Fruit fly (Drosophila melanogaster) whole organism, embryonic: Measurements from ENCODE around the gene CG14691.

ENCODE experiments used
- Ada2b ChIP-seq: fragments of 200-800 bp; sonication (Bioruptor generic); IDR thresholded peaks from 2 replicates; pipeline ENCODE4 v1.3.6; 2022; ENCODE audit warnings: missing biosample characterization, missing genetic modification characterization
- CG1024 ChIP-seq: fragments of 200-800 bp; sonication (Bioruptor generic); IDR thresholded peaks from 2 replicates; pipeline ENCODE4 v1.3.6; 2022; ENCODE audit warnings: missing biosample characterization, missing genetic modification characterization
- CG10274 ChIP-seq: fragments of 200-800 bp; sonication (Bioruptor generic); optimal IDR thresholded peaks from 3 replicates; lab custom pipeline; 2017; ENCODE audit warnings: missing biosample characterization, mild to moderate bottlenecking, missing genetic modification characterization
- CG16815 ChIP-seq: fragments of 200-800 bp; sonication (Bioruptor generic); optimal IDR thresholded peaks from 3 replicates; lab custom pipeline; 2017; ENCODE audit warnings: missing biosample characterization, mild to moderate bottlenecking, missing genetic modification characterization
- CG6254 ChIP-seq: fragments of 200-800 bp; sonication (Bioruptor generic); optimal IDR thresholded peaks from 3 replicates; lab custom pipeline; 2017; ENCODE audit warnings: mild to moderate bottlenecking, missing biosample characterization, missing genetic modification reagents, missing genetic modification characterization
- CG6765 ChIP-seq: fragments of 200-800 bp; sonication (Bioruptor generic); optimal IDR thresholded peaks from 3 replicates; lab custom pipeline; 2017; ENCODE audit warnings: missing biosample characterization, mild to moderate bottlenecking, missing genetic modification characterization
- CG7271 ChIP-seq: fragments of 200-800 bp; sonication (Bioruptor generic); optimal IDR thresholded peaks from 2 replicates; lab custom pipeline; 2018; ENCODE audit warnings: missing biosample characterization, mild to moderate bottlenecking, missing genetic modification characterization, moderate library complexity
- CG8359 ChIP-seq: fragments of 200-800 bp; sonication (Bioruptor generic); optimal IDR thresholded peaks from 2 replicates; lab custom pipeline; 2017; ENCODE audit warnings: missing biosample characterization, mild to moderate bottlenecking, missing genetic modification characterization, borderline replicate concordance
- CrebB ChIP-seq: fragments of 200-800 bp; sonication (Bioruptor generic); optimal IDR thresholded peaks from 3 replicates; lab custom pipeline; 2018; ENCODE audit warnings: missing biosample characterization, mild to moderate bottlenecking, missing genetic modification characterization
- Hr3 ChIP-seq: fragments of 200-800 bp; sonication (Bioruptor generic); optimal IDR thresholded peaks from 3 replicates; lab custom pipeline; 2016; ENCODE audit warnings: missing biosample characterization, missing genetic modification characterization
- Lhr ChIP-seq: fragments of 200-800 bp; sonication (Bioruptor generic); optimal IDR thresholded peaks from 3 replicates; lab custom pipeline; 2017; ENCODE audit warnings: mild to moderate bottlenecking, missing biosample characterization, missing genetic modification reagents, missing genetic modification characterization
- Oli ChIP-seq: fragments of 200-800 bp; sonication (Bioruptor generic); optimal IDR thresholded peaks from 2 replicates; lab custom pipeline; 2018; ENCODE audit warnings: missing biosample characterization, mild to moderate bottlenecking, missing genetic modification characterization, moderate library complexity
- Spps ChIP-seq: fragments of 200-800 bp; sonication (Bioruptor generic); optimal IDR thresholded peaks from 2 replicates; lab custom pipeline; 2018; ENCODE audit warnings: missing biosample characterization, mild to moderate bottlenecking, missing genetic modification characterization
- bbx ChIP-seq: fragments of 200-800 bp; sonication (Bioruptor generic); IDR thresholded peaks from 2 replicates; pipeline ENCODE4 v1.3.6; 2022; ENCODE audit warnings: missing biosample characterization, missing genetic modification characterization; ENCODE audit not compliant: partially characterized antibody
- chinmo ChIP-seq: fragments of 200-800 bp; sonication (Bioruptor generic); IDR thresholded peaks from 4 replicates; pipeline ENCODE4 v1.3.6; 2022; ENCODE audit warnings: missing biosample characterization, missing genetic modification characterization; ENCODE audit not compliant: partially characterized antibody
- disco-r ChIP-seq: fragments of 200-800 bp; sonication (Bioruptor generic); optimal IDR thresholded peaks from 2 replicates; lab custom pipeline; 2016; ENCODE audit warnings: missing biosample characterization, missing genetic modification characterization
- gsb-n ChIP-seq: fragments of 200-800 bp; sonication (Bioruptor generic); optimal IDR thresholded peaks from 3 replicates; lab custom pipeline; 2018; ENCODE audit warnings: missing biosample characterization, mild to moderate bottlenecking, missing genetic modification characterization
- stc ChIP-seq: fragments of 200-800 bp; sonication (Bioruptor generic); IDR thresholded peaks from 2 replicates; pipeline ENCODE4 v1.3.6; 2022; ENCODE audit warnings: missing biosample characterization, missing genetic modification characterization
- trem ChIP-seq: fragments of 200-800 bp; optimal IDR thresholded peaks from 3 replicates; lab custom pipeline; 2019; ENCODE audit warnings: missing biosample characterization, mild to moderate bottlenecking, missing genetic modification characterization, moderate library complexity

CG14691 gene

dm6 chr3R:10704975-10705374 lies 50.5 kb downstream of the CG14691 start, which contains the start of gene CG31391:
TSS of gene CG31391 (minus strand) at chr3R:10705075.
- no peak for TF ChIP-seq CG8359 (GFP tag; lab: Kevin White, UChicago)
- no peak for TF ChIP-seq Oli (tag; lab: Kevin White, UChicago)
- TF ChIP-seq Lhr (GFP tag; lab: Kevin White, UChicago) = no peak
- no peak for TF ChIP-seq Spps (tag; lab: Kevin White, UChicago)
- TF ChIP-seq Hr3 (GFP tag; lab: Kevin White, UChicago) = no peak
- TF ChIP-seq CG10274 (GFP tag; lab: Kevin White, UChicago) = no peak
- TF ChIP-seq CG7271 (tag; lab: Kevin White, UChicago) = no peak
- no peak for TF ChIP-seq CG1024 (GFP tag; lab: Robert Waterston, UW)
- no peak for TF ChIP-seq CG16815 (GFP tag; lab: Kevin White, UChicago)
- TF ChIP-seq Ada2b = no peak
- no peak for TF ChIP-seq CG6254 (GFP tag; lab: Kevin White, UChicago)
- TF ChIP-seq chinmo (GFP tag; lab: Robert Waterston, UW) = no peak
- TF ChIP-seq stc = no peak
- TF ChIP-seq gsb-n (tag; lab: Kevin White, UChicago) = no peak
- TF ChIP-seq CrebB = no peak
- no peak for TF ChIP-seq CG6765 (GFP tag; lab: Kevin White, UChicago)
- TF ChIP-seq trem = no peak
- no peak for TF ChIP-seq bbx (GFP tag; lab: Robert Waterston, UW)
- TF ChIP-seq disco-r = no peak
